Worm (Caenorhabditis elegans) whole organism, early embryonic: ENCODE results near the gene R08E3.1.

Experiments used
- B0310.2 ChIP-seq: sonication (generic microtip); optimal IDR thresholded peaks from 2 replicates; lab custom pipeline; 2016; ENCODE audit warnings: mild to moderate bottlenecking, missing genetic modification characterization, missing compliant biosample characterization
- F13C5.2 ChIP-seq: sonication (generic microtip); optimal IDR thresholded peaks from 2 replicates; lab custom pipeline; 2017; ENCODE audit warnings: mild to moderate bottlenecking, missing genetic modification characterization, inconsistent platforms, missing compliant biosample characterization
- aly-1 ChIP-seq: sonication (generic microtip); optimal IDR thresholded peaks from 2 replicates; lab custom pipeline; 2016; ENCODE audit warnings: missing genetic modification characterization, missing compliant biosample characterization
- ama-1 ChIP-seq: fragments of 150-350 bp; optimal IDR thresholded peaks from 2 replicates; lab custom pipeline; 2014
- ceh-13 ChIP-seq: fragments of 200-800 bp; sonication (Bioruptor generic); optimal IDR thresholded peaks from 2 replicates; lab custom pipeline; 2018; ENCODE audit warnings: mild to moderate bottlenecking, missing genetic modification characterization, missing compliant biosample characterization
- ceh-36 ChIP-seq: sonication (generic microtip); optimal IDR thresholded peaks from 2 replicates; lab custom pipeline; 2016; ENCODE audit warnings: missing genetic modification characterization, inconsistent platforms, missing compliant biosample characterization
- ets-7 ChIP-seq: sonication (generic microtip); optimal IDR thresholded peaks from 2 replicates; lab custom pipeline; 2016; ENCODE audit warnings: missing genotype, missing genetic modification characterization, missing compliant biosample characterization
- flt-1 ChIP-seq: fragments of 200-800 bp; sonication (Bioruptor generic); IDR thresholded peaks from 2 replicates; pipeline ENCODE4 v1.3.6; 2022; ENCODE audit warnings: missing genetic modification characterization, missing compliant biosample characterization
- hmbx-1 ChIP-seq: sonication (generic microtip); optimal IDR thresholded peaks from 2 replicates; lab custom pipeline; 2016; ENCODE audit warnings: mild to moderate bottlenecking, missing genetic modification characterization, missing compliant biosample characterization
- hmg-4 ChIP-seq: fragments of 200-800 bp; sonication (Bioruptor generic); optimal IDR thresholded peaks from 2 replicates; lab custom pipeline; 2018; ENCODE audit warnings: mild to moderate bottlenecking, missing genetic modification characterization, missing compliant biosample characterization
- hnd-1 ChIP-seq: sonication (generic microtip); optimal IDR thresholded peaks from 2 replicates; lab custom pipeline; 2016; ENCODE audit warnings: missing genetic modification characterization, missing compliant biosample characterization
- pes-1 ChIP-seq: fragments of 200-800 bp; sonication (Bioruptor generic); IDR thresholded peaks from 2 replicates; pipeline ENCODE4 v1.3.6; 2022; ENCODE audit warnings: missing genetic modification reagents, missing genetic modification characterization, missing compliant biosample characterization
- scrt-1 ChIP-seq: fragments of 200-800 bp; sonication (Bioruptor generic); IDR thresholded peaks from 2 replicates; pipeline ENCODE4 v1.3.6; 2022; ENCODE audit warnings: missing genetic modification characterization, missing compliant biosample characterization
- sea-1 ChIP-seq: fragments of 200-800 bp; sonication (Bioruptor generic); conservative IDR thresholded peaks from 2 replicates; pipeline ENCODE4 v1.3.6; 2022; ENCODE audit warnings: missing genetic modification characterization, missing compliant biosample characterization
- tbx-11 ChIP-seq: fragments of 200-800 bp; sonication (Bioruptor generic); IDR thresholded peaks from 2 replicates; pipeline ENCODE4 v1.3.6; 2022; ENCODE audit warnings: missing genetic modification characterization, missing compliant biosample characterization
- tbx-37 ChIP-seq: fragments of 200-800 bp; sonication (Bioruptor generic); conservative IDR thresholded peaks from 2 replicates; pipeline ENCODE4 v1.3.6; 2022; ENCODE audit warnings: missing genetic modification reagents, missing genetic modification characterization, missing compliant biosample characterization
- tra-4 ChIP-seq: sonication (generic microtip); optimal IDR thresholded peaks from 2 replicates; lab custom pipeline; 2017; ENCODE audit warnings: missing genetic modification characterization, missing compliant biosample characterization

Gene R08E3.1

ce11 chrX:4794062-4794461, 28.4 kb upstream of the R08E3.1 start:
- TF ChIP-seq tbx-11 (GFP tag; lab: Robert Waterston, UW), result no peak
- TF ChIP-seq F13C5.2 (tag; lab: Kevin White, UChicago), result no peak
- no peak for TF ChIP-seq ets-7 (tag; lab: Kevin White, UChicago)
- no peak for TF ChIP-seq hnd-1 (tag; lab: Kevin White, UChicago)
- TF ChIP-seq hmg-4 (GFP tag; lab: Kevin White, UChicago), result no peak
- TF ChIP-seq tbx-37 (GFP tag; lab: Robert Waterston, UW), result no peak
- no peak for TF ChIP-seq flt-1
- no peak for TF ChIP-seq scrt-1 (GFP tag; lab: Robert Waterston, UW)
- TF ChIP-seq sea-1, result no peak
- TF ChIP-seq ceh-36 (tag; lab: Kevin White, UChicago), result no peak
- no peak for TF ChIP-seq B0310.2
- TF ChIP-seq pes-1 (GFP tag; lab: Robert Waterston, UW), result no peak
- no peak for TF ChIP-seq tra-4 (tag; lab: Kevin White, UChicago)
- TF ChIP-seq aly-1 (tag; lab: Kevin White, UChicago), result no peak

- TF ChIP-seq ceh-13 (GFP tag; lab: Kevin White, UChicago), result no peak
- TF ChIP-seq scrt-1 (GFP tag; lab: Robert Waterston, UW), result no peak
- TF ChIP-seq F13C5.2 (tag; lab: Kevin White, UChicago), result no peak
- no peak for TF ChIP-seq tbx-37 (GFP tag; lab: Robert Waterston, UW)
- TF ChIP-seq ama-1, result no peak
- no peak for TF ChIP-seq aly-1 (tag; lab: Kevin White, UChicago)
- TF ChIP-seq ets-7 (tag; lab: Kevin White, UChicago), result no peak
- no peak for TF ChIP-seq B0310.2
- TF ChIP-seq hmg-4 (GFP tag; lab: Kevin White, UChicago), result no peak
- TF ChIP-seq hnd-1 (tag; lab: Kevin White, UChicago), result no peak
- no peak for TF ChIP-seq flt-1
- no peak for TF ChIP-seq tbx-11 (GFP tag; lab: Robert Waterston, UW)
- no peak for TF ChIP-seq hmbx-1 (tag; lab: Kevin White, UChicago)
- no peak for TF ChIP-seq pes-1 (GFP tag; lab: Robert Waterston, UW)
- TF ChIP-seq tra-4 (tag; lab: Kevin White, UChicago), result no peak
- TF ChIP-seq sea-1, result no peak
- TF ChIP-seq ceh-36 (tag; lab: Kevin White, UChicago), result no peak
These were observed 27.1 kb upstream of the R08E3.1 start for ce11 chrX:4795329-4795728.

- TF ChIP-seq tbx-37 (GFP tag; lab: Robert Waterston, UW) (no peak), F13C5.2 (tag; lab: Kevin White, UChicago) (no peak), ama-1 (no peak), ceh-13 (GFP tag; lab: Kevin White, UChicago) (no peak), hnd-1 (tag; lab: Kevin White, UChicago) (no peak), aly-1 (tag; lab: Kevin White, UChicago) (no peak), ceh-36 (tag; lab: Kevin White, UChicago) (no peak), pes-1 (GFP tag; lab: Robert Waterston, UW) (no peak), tra-4 (tag; lab: Kevin White, UChicago) (no peak)
These were observed 22.3 kb upstream of the R08E3.1 start, which contains the start of gene mig-13 for ce11 chrX:4800078-4800621. TSS of gene mig-13 (minus strand) at chrX:4800128.

ce11 chrX:4800892-4801291, 21.6 kb upstream of the R08E3.1 start:
- TF ChIP-seq hmg-4 (GFP tag; lab: Kevin White, UChicago) (no peak), pes-1 (GFP tag; lab: Robert Waterston, UW) (no peak), F13C5.2 (tag; lab: Kevin White, UChicago) (no peak), ets-7 (tag; lab: Kevin White, UChicago) (no peak), hnd-1 (tag; lab: Kevin White, UChicago) (no peak), B0310.2 (no peak), ceh-36 (tag; lab: Kevin White, UChicago) (no peak), aly-1 (tag; lab: Kevin White, UChicago) (no peak), flt-1 (no peak), tra-4 (tag; lab: Kevin White, UChicago) (no peak), ceh-13 (GFP tag; lab: Kevin White, UChicago) (no peak), ama-1 (no peak), scrt-1 (GFP tag; lab: Robert Waterston, UW) (no peak), tbx-37 (GFP tag; lab: Robert Waterston, UW) (no peak), sea-1 (no peak), hmbx-1 (tag; lab: Kevin White, UChicago) (no peak)

ce11 chrX:4802255-4802654, 20.2 kb upstream of the R08E3.1 start:
- TF ChIP-seq hmg-4 (GFP tag; lab: Kevin White, UChicago) (peak; percentile 33), ceh-13 (GFP tag; lab: Kevin White, UChicago) (no peak), flt-1 (no peak)

ce11 chrX:4803942-4804341, 18.5 kb upstream of the R08E3.1 start:
- TF ChIP-seq scrt-1 (GFP tag; lab: Robert Waterston, UW) (no peak), flt-1 (no peak), B0310.2 (no peak), hmg-4 (GFP tag; lab: Kevin White, UChicago) (no peak), F13C5.2 (tag; lab: Kevin White, UChicago) (no peak), tbx-11 (GFP tag; lab: Robert Waterston, UW) (no peak), ama-1 (no peak)

- no peak for TF ChIP-seq ceh-36 (tag; lab: Kevin White, UChicago)
- no peak for TF ChIP-seq ama-1
- no peak for TF ChIP-seq F13C5.2 (tag; lab: Kevin White, UChicago)
- TF ChIP-seq hmg-4 (GFP tag; lab: Kevin White, UChicago), result no peak
- no peak for TF ChIP-seq hmbx-1 (tag; lab: Kevin White, UChicago)
- no peak for TF ChIP-seq hnd-1 (tag; lab: Kevin White, UChicago)
- no peak for TF ChIP-seq B0310.2
- no peak for TF ChIP-seq ets-7 (tag; lab: Kevin White, UChicago)
These were observed 13.7 kb upstream of the R08E3.1 start for ce11 chrX:4808737-4809136.
